Fruit fly (Drosophila melanogaster) whole organism, embryonic: Measurements from ENCODE around the gene CG42718.

Experiments used
- Awh ChIP-seq: fragments of 200-800 bp; sonication (Bioruptor generic); IDR thresholded peaks from 2 replicates; pipeline ENCODE4, ENCODE4 v1.3.6; 2022; ENCODE audit warnings: missing biosample characterization, missing genetic modification characterization
- CG10267 ChIP-seq: fragments of 200-800 bp; sonication (Bioruptor generic); optimal IDR thresholded peaks from 2 replicates; lab custom pipeline; 2018; ENCODE audit warnings: missing biosample characterization, mild to moderate bottlenecking, missing genetic modification characterization, moderate library complexity
- CG10462 ChIP-seq: fragments of 200-800 bp; sonication (Bioruptor generic); optimal IDR thresholded peaks from 2 replicates; lab custom pipeline; 2016; ENCODE audit warnings: missing biosample characterization, missing genetic modification characterization
- CG11247 ChIP-seq: fragments of 200-800 bp; sonication (Bioruptor generic); IDR thresholded peaks from 2 replicates; pipeline ENCODE4 v1.3.6; 2022; ENCODE audit warnings: missing biosample characterization, missing genetic modification characterization
- CG13424 ChIP-seq: fragments of 200-800 bp; sonication (Bioruptor generic); optimal IDR thresholded peaks from 2 replicates; lab custom pipeline; 2019; ENCODE audit warnings: missing biosample characterization, mild to moderate bottlenecking, missing genetic modification characterization, moderate library complexity
- CG15269 ChIP-seq: fragments of 200-800 bp; sonication (Bioruptor generic); optimal IDR thresholded peaks from 2 replicates; lab custom pipeline; 2018; ENCODE audit warnings: missing biosample characterization, mild to moderate bottlenecking, missing genetic modification characterization, moderate library complexity
- CG1647 ChIP-seq: fragments of 200-800 bp; sonication (Bioruptor generic); optimal IDR thresholded peaks from 3 replicates; lab custom pipeline; 2016; ENCODE audit warnings: missing biosample characterization, missing genetic modification characterization
- CG16779 ChIP-seq: fragments of 200-800 bp; sonication (Bioruptor generic); IDR thresholded peaks from 2 replicates; pipeline ENCODE4 v1.3.6; 2022; ENCODE audit warnings: missing biosample characterization, missing genetic modification characterization
- CG16815 ChIP-seq: fragments of 200-800 bp; sonication (Bioruptor generic); optimal IDR thresholded peaks from 3 replicates; lab custom pipeline; 2017; ENCODE audit warnings: missing biosample characterization, mild to moderate bottlenecking, missing genetic modification characterization
- CG17328 ChIP-seq: fragments of 200-800 bp; sonication (Bioruptor generic); IDR thresholded peaks from 2 replicates; pipeline ENCODE4 v1.3.6; 2022; ENCODE audit warnings: missing biosample characterization, missing genetic modification characterization
- CG17612 ChIP-seq: fragments of 200-800 bp; sonication (Bioruptor generic); IDR thresholded peaks from 2 replicates; pipeline ENCODE4 v1.3.6; 2022; ENCODE audit warnings: missing biosample characterization, missing genetic modification characterization
- CG1832 ChIP-seq: fragments of 200-800 bp; sonication (Bioruptor generic); optimal IDR thresholded peaks from 2 replicates; lab custom pipeline; 2017; ENCODE audit warnings: missing biosample characterization, mild to moderate bottlenecking, missing genetic modification characterization, inconsistent platforms
- CG30403 ChIP-seq: fragments of 200-800 bp; sonication (Bioruptor generic); optimal IDR thresholded peaks from 3 replicates; lab custom pipeline; 2016; ENCODE audit warnings: missing biosample characterization, missing genetic modification characterization
- CG34376 ChIP-seq: fragments of 200-800 bp; sonication (Bioruptor generic); optimal IDR thresholded peaks from 2 replicates; lab custom pipeline; 2018; ENCODE audit warnings: missing biosample characterization, mild to moderate bottlenecking, missing genetic modification characterization
- CG34422 ChIP-seq: fragments of 200-800 bp; sonication (Bioruptor generic); IDR thresholded peaks from 3 replicates; pipeline ENCODE4 v1.3.6; 2022; ENCODE audit warnings: missing biosample characterization, missing genetic modification characterization
- CG4282 ChIP-seq: fragments of 200-800 bp; sonication (Bioruptor generic); optimal IDR thresholded peaks from 2 replicates; lab custom pipeline; 2016; ENCODE audit warnings: missing biosample characterization, missing genetic modification characterization
- CG4360 ChIP-seq: fragments of 200-800 bp; sonication (Bioruptor generic); IDR thresholded peaks from 2 replicates; pipeline ENCODE4 v1.3.6; 2022; ENCODE audit warnings: missing biosample characterization, missing genetic modification characterization
- CG43689 ChIP-seq: fragments of 200-800 bp; sonication (Bioruptor generic); IDR thresholded peaks from 2 replicates; pipeline ENCODE4 v1.3.6; 2022; ENCODE audit warnings: missing biosample characterization, missing genetic modification characterization
- CG5180 ChIP-seq: fragments of 200-800 bp; sonication (Bioruptor generic); optimal IDR thresholded peaks from 3 replicates; lab custom pipeline; 2017; ENCODE audit warnings: missing biosample characterization, missing genetic modification characterization, mild to moderate bottlenecking, moderate library complexity, missing genetic modification reagents
- CG6272 ChIP-seq: fragments of 200-800 bp; sonication (Bioruptor generic); IDR thresholded peaks from 2 replicates; pipeline ENCODE4 v1.3.6; 2022; ENCODE audit warnings: missing biosample characterization, missing genetic modification characterization
- CG6689 ChIP-seq: fragments of 200-800 bp; sonication (Bioruptor generic); IDR thresholded peaks from 2 replicates; pipeline ENCODE4 v1.3.6; 2022; ENCODE audit warnings: missing biosample characterization, missing genetic modification characterization
- CG7839 ChIP-seq: fragments of 200-800 bp; sonication (Bioruptor generic); optimal IDR thresholded peaks from 3 replicates; lab custom pipeline; 2018; ENCODE audit warnings: missing biosample characterization, mild to moderate bottlenecking, missing genetic modification characterization, moderate library complexity
- CG8089 ChIP-seq: fragments of 200-800 bp; sonication (Bioruptor generic); optimal IDR thresholded peaks from 3 replicates; lab custom pipeline; 2016; ENCODE audit warnings: missing biosample characterization, missing genetic modification characterization
- CG8924 ChIP-seq: fragments of 200-800 bp; optimal IDR thresholded peaks from 3 replicates; lab custom pipeline; 2019; ENCODE audit warnings: missing biosample characterization, mild to moderate bottlenecking, missing genetic modification characterization, moderate library complexity
- CG9609 ChIP-seq: fragments of 200-800 bp; sonication (Bioruptor generic); optimal IDR thresholded peaks from 3 replicates; lab custom pipeline; 2016; ENCODE audit warnings: missing biosample characterization, missing genetic modification characterization
- CTCF ChIP-seq: fragments of 200-800 bp; sonication (Bioruptor generic); optimal IDR thresholded peaks from 2 replicates; lab custom pipeline; 2017; ENCODE audit warnings: missing biosample characterization, mild to moderate bottlenecking, missing genetic modification characterization, moderate library complexity
- CrebB ChIP-seq: fragments of 200-800 bp; sonication (Bioruptor generic); optimal IDR thresholded peaks from 3 replicates; lab custom pipeline; 2018; ENCODE audit warnings: missing biosample characterization, mild to moderate bottlenecking, missing genetic modification characterization
- Dip2 ChIP-seq: fragments of 200-800 bp; sonication (Bioruptor generic); IDR thresholded peaks from 2 replicates; pipeline ENCODE4 v1.3.6; 2022; ENCODE audit warnings: missing biosample characterization, missing genetic modification characterization
- Ets97D ChIP-seq: fragments of 200-800 bp; sonication (Bioruptor generic); optimal IDR thresholded peaks from 3 replicates; lab custom pipeline; 2016; ENCODE audit warnings: missing biosample characterization, missing genetic modification characterization
- HLH3B ChIP-seq: fragments of 200-800 bp; sonication (Bioruptor generic); IDR thresholded peaks from 2 replicates; pipeline ENCODE4 v1.3.6; 2022; ENCODE audit warnings: missing biosample characterization, missing genetic modification characterization
- Hr78 ChIP-seq, 2 experiments: fragments of 200-800 bp in 1 of 2; fragments of >200 bp in 1 of 2; sonication (Bioruptor generic) in 1 of 2; optimal IDR thresholded peaks; 2 replicates each; lab custom pipeline; 2017 to 2019; ENCODE audit warnings: missing biosample characterization in 2 of 2, missing genetic modification characterization in 2 of 2, mild to moderate bottlenecking in 1 of 2, moderate library complexity in 1 of 2
- MTF-1 ChIP-seq: fragments of 200-800 bp; sonication (Bioruptor generic); optimal IDR thresholded peaks from 2 replicates; lab custom pipeline; 2018; ENCODE audit warnings: missing biosample characterization, mild to moderate bottlenecking, missing genetic modification characterization, borderline replicate concordance
- Mrtf ChIP-seq: fragments of 200-800 bp; sonication (Bioruptor generic); IDR thresholded peaks from 3 replicates; pipeline ENCODE4 v1.3.6; 2022; ENCODE audit warnings: missing biosample characterization, missing genetic modification characterization
- NfI ChIP-seq: fragments of 200-800 bp; sonication (Bioruptor generic); optimal IDR thresholded peaks from 3 replicates; lab custom pipeline; 2018; ENCODE audit warnings: missing biosample characterization, mild to moderate bottlenecking, missing genetic modification characterization, moderate library complexity
- TFAM ChIP-seq: fragments of 200-800 bp; sonication (Bioruptor generic); optimal IDR thresholded peaks from 2 replicates; lab custom pipeline; 2017; ENCODE audit warnings: missing biosample characterization, missing genetic modification characterization, inconsistent platforms
- Tbp ChIP-seq: fragments of >200 bp; optimal IDR thresholded peaks from 2 replicates; lab custom pipeline; 2018; ENCODE audit warnings: missing biosample characterization, missing genetic modification characterization
- bigmax ChIP-seq: fragments of 200-800 bp; sonication (Bioruptor generic); optimal IDR thresholded peaks from 2 replicates; lab custom pipeline; 2018; ENCODE audit warnings: missing biosample characterization, mild to moderate bottlenecking, missing genetic modification characterization
- cg ChIP-seq: fragments of 200-800 bp; sonication (Bioruptor generic); optimal IDR thresholded peaks from 3 replicates; lab custom pipeline; 2019; ENCODE audit warnings: missing biosample characterization, mild to moderate bottlenecking, missing genetic modification characterization, moderate library complexity
- emc ChIP-seq: fragments of 200-800 bp; sonication (Bioruptor generic); optimal IDR thresholded peaks from 2 replicates; lab custom pipeline; 2016; ENCODE audit warnings: missing biosample characterization, missing genetic modification characterization
- fu2 ChIP-seq: fragments of 200-800 bp; sonication (Bioruptor generic); optimal IDR thresholded peaks from 2 replicates; lab custom pipeline; 2016; ENCODE audit warnings: missing biosample characterization, missing genetic modification characterization
- gsb-n ChIP-seq: fragments of 200-800 bp; sonication (Bioruptor generic); optimal IDR thresholded peaks from 3 replicates; lab custom pipeline; 2018; ENCODE audit warnings: missing biosample characterization, mild to moderate bottlenecking, missing genetic modification characterization
- gt ChIP-seq: fragments of 200-800 bp; sonication (Bioruptor generic); IDR thresholded peaks from 2 replicates; pipeline ENCODE4 v1.3.6; 2022; ENCODE audit warnings: missing biosample characterization, missing genetic modification characterization
- inv ChIP-seq: fragments of 200-800 bp; sonication (Bioruptor generic); IDR thresholded peaks from 2 replicates; pipeline ENCODE4 v1.3.6; 2022; ENCODE audit warnings: missing biosample characterization, missing genetic modification characterization; ENCODE audit not compliant: partially characterized antibody
- jigr1 ChIP-seq: fragments of 200-800 bp; sonication (Bioruptor generic); IDR thresholded peaks from 3 replicates; pipeline ENCODE4 v1.3.6; 2022; ENCODE audit warnings: missing biosample characterization, missing genetic modification characterization
- lmd ChIP-seq: fragments of 200-800 bp; sonication (Bioruptor generic); IDR thresholded peaks from 2 replicates; pipeline ENCODE4 v1.3.6; 2022; ENCODE audit warnings: missing biosample characterization, missing genetic modification characterization
- nom ChIP-seq: fragments of 200-800 bp; sonication (Bioruptor generic); optimal IDR thresholded peaks from 2 replicates; lab custom pipeline; 2017; ENCODE audit warnings: missing biosample characterization, missing genetic modification characterization, mild to moderate bottlenecking, moderate library complexity, missing genetic modification reagents
- oc ChIP-seq: fragments of 200-800 bp; sonication (Bioruptor generic); optimal IDR thresholded peaks from 2 replicates; lab custom pipeline; 2018; ENCODE audit warnings: missing biosample characterization, mild to moderate bottlenecking, missing genetic modification characterization, moderate library complexity
- pnt ChIP-seq: fragments of 200-800 bp; sonication (Bioruptor generic); optimal IDR thresholded peaks from 3 replicates; lab custom pipeline; 2016; ENCODE audit warnings: missing biosample characterization, missing genetic modification characterization
- run ChIP-seq: fragments of 200-800 bp; sonication (Bioruptor generic); optimal IDR thresholded peaks from 3 replicates; lab custom pipeline; 2018; ENCODE audit warnings: missing biosample characterization, mild to moderate bottlenecking, missing genetic modification characterization
- sim ChIP-seq: fragments of 200-800 bp; sonication (Bioruptor generic); IDR thresholded peaks from 2 replicates; pipeline ENCODE4 v1.3.6; 2022; ENCODE audit warnings: missing biosample characterization, missing genetic modification characterization
- tx ChIP-seq: fragments of 200-800 bp; sonication (Bioruptor generic); optimal IDR thresholded peaks from 2 replicates; lab custom pipeline; 2016; ENCODE audit warnings: missing biosample characterization, missing genetic modification characterization
- zen ChIP-seq: fragments of 200-800 bp; sonication (Bioruptor generic); optimal IDR thresholded peaks from 3 replicates; lab custom pipeline; 2018; ENCODE audit warnings: missing biosample characterization, mild to moderate bottlenecking, missing genetic modification characterization, moderate library complexity
- zen2 ChIP-seq: fragments of 200-800 bp; sonication (Bioruptor generic); IDR thresholded peaks from 3 replicates; pipeline ENCODE4 v1.3.6; 2022; ENCODE audit warnings: missing biosample characterization, missing genetic modification characterization; ENCODE audit not compliant: partially characterized antibody

Gene CG42718

DNA sequence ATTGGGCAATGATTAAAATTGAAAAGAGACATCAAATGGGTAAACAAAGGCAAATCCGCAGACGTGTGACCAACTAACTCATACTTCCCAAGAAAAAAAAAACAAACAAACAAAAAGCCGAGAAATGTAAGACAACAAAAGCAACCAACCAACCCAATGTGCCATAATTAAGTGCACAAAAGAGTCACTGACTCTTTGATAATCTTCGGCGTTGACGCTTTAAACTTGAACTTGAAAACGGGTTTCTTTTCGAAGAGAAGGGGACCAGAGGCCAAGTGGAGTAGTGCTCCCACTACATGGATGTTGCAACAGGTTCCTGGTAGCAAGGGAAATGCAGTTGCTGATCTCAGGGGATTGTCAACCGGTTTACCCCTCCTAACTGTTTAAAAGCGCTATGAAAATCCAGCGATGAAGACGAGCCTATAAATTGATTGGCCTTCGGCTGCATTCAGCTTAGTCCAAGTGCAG lies 41.1 kb downstream of the CG42718 start, which contains the start of gene CG13064:
Gene CG13064, plus strand, starts transcription at position 418 of the 468 bp plus-strand sequence.
- TF ChIP-seq Dip2 (GFP tag; lab: Robert Waterston, UW) (no peak), cg (GFP tag; lab: Kevin White, UChicago) (no peak), CG34422 (no peak), CG17612 (no peak), CG4360 (no peak), bigmax (GFP tag; lab: Kevin White, UChicago) (no peak), CG5180 (GFP tag; lab: Kevin White, UChicago) (no peak), CG6272 (no peak), CG16779 (no peak), CG30403 (GFP tag; lab: Kevin White, UChicago) (no peak), gsb-n (no peak), zen (tag; lab: Kevin White, UChicago) (no peak), oc (peak; percentile 56), CG10267 (no peak), HLH3B (GFP tag; lab: Robert Waterston, UW) (no peak), CG13424 (no peak), fu2 (no peak), nom (GFP tag; lab: Kevin White, UChicago) (peak; percentile 8), emc (GFP tag; lab: Kevin White, UChicago) (no peak), CG43689 (GFP tag; lab: Robert Waterston, UW) (no peak), CTCF (GFP tag; lab: Kevin White, UChicago) (no peak), NfI (GFP tag; lab: Kevin White, UChicago) (no peak), CrebB (tag; lab: Kevin White, UChicago) (no peak), pnt (GFP tag; lab: Kevin White, UChicago) (no peak), CG17328 (GFP tag; lab: Robert Waterston, UW) (no peak), CG15269 (tag; lab: Kevin White, UChicago) (peak; percentile 27), CG16815 (GFP tag; lab: Kevin White, UChicago) (no peak), CG8089 (GFP tag; lab: Kevin White, UChicago) (no peak), lmd (GFP tag; lab: Robert Waterston, UW) (no peak), CG34376 (GFP tag; lab: Kevin White, UChicago) (no peak), tx (GFP tag; lab: Kevin White, UChicago) (no peak), CG7839 (tag; lab: Kevin White, UChicago) (no peak), gt (GFP tag; lab: Robert Waterston, UW) (no peak), zen2 (GFP tag; lab: Robert Waterston, UW) (no peak), CG11247 (GFP tag; lab: Robert Waterston, UW) (no peak), CG9609 (GFP tag; lab: Kevin White, UChicago) (no peak), Awh (peak; percentile 19; the same call in 1 of the 2 replicates), CG1832 (GFP tag; lab: Kevin White, UChicago) (no peak), inv (GFP tag; lab: Robert Waterston, UW) (no peak), TFAM (GFP tag; lab: Kevin White, UChicago) (no peak), Ets97D (GFP tag; lab: Kevin White, UChicago) (no peak), CG8924 (no peak), MTF-1 (GFP tag; lab: Kevin White, UChicago) (no peak), CG6689 (GFP tag; lab: Robert Waterston, UW) (no peak), CG1647 (GFP tag; lab: Kevin White, UChicago) (no peak), run (tag; lab: Kevin White, UChicago) (no peak), CG10462 (no peak), CG4282 (GFP tag; lab: Kevin White, UChicago) (no peak), Hr78 (GFP tag; optimal IDR thresholded peaks at IDR 0.05; lab: Kevin White, UChicago) (peak in 1 of 2 experiments; percentile 87), sim (no peak), jigr1 (GFP tag; lab: Robert Waterston, UW) (no peak), Tbp (GFP tag; lab: Kevin White, UChicago) (no peak), Mrtf (GFP tag; lab: Robert Waterston, UW) (no peak)
